Fruit fly (Drosophila melanogaster) whole organism, embryonic: Measurements from ENCODE around the gene Megf8.
A peak's percentile ranks its signal among the peaks of the same experiment; 100 is the strongest.

ENCODE experiments used
- Atf3 ChIP-seq: fragments of 200-800 bp; sonication (Bioruptor generic); optimal IDR thresholded peaks from 3 replicates; lab custom pipeline; 2016; ENCODE audit warnings: missing biosample characterization, missing genetic modification characterization
- B-H2 ChIP-seq: fragments of 200-800 bp; sonication (Bioruptor generic); optimal IDR thresholded peaks from 2 replicates; lab custom pipeline; 2018; ENCODE audit warnings: missing biosample characterization, mild to moderate bottlenecking, missing genetic modification characterization
- CG11504 ChIP-seq: fragments of 200-800 bp; sonication (Bioruptor generic); optimal IDR thresholded peaks from 3 replicates; lab custom pipeline; 2019; ENCODE audit warnings: missing biosample characterization, mild to moderate bottlenecking, missing genetic modification characterization, moderate library complexity
- CG11695 ChIP-seq: fragments of 200-800 bp; sonication (Bioruptor generic); IDR thresholded peaks from 3 replicates; pipeline ENCODE4 v1.3.6; 2022; ENCODE audit warnings: missing biosample characterization, missing genetic modification characterization
- CG12236 ChIP-seq: fragments of 200-800 bp; sonication (Bioruptor generic); optimal IDR thresholded peaks from 2 replicates; lab custom pipeline; 2016; ENCODE audit warnings: missing biosample characterization, missing genetic modification characterization
- CG14050 ChIP-seq: fragments of 200-800 bp; sonication (Bioruptor generic); IDR thresholded peaks from 3 replicates; pipeline ENCODE4 v1.3.6; 2022; ENCODE audit warnings: missing biosample characterization, missing genetic modification characterization
- CG15011 ChIP-seq: fragments of 200-800 bp; sonication (Bioruptor generic); optimal IDR thresholded peaks from 3 replicates; lab custom pipeline; 2018; ENCODE audit warnings: missing biosample characterization, mild to moderate bottlenecking, missing genetic modification characterization
- CG15073 ChIP-seq: fragments of 200-800 bp; sonication (Bioruptor generic); optimal IDR thresholded peaks from 2 replicates; lab custom pipeline; 2016; ENCODE audit warnings: missing biosample characterization, missing genetic modification characterization
- CG1529 ChIP-seq: fragments of 200-800 bp; sonication (Bioruptor generic); optimal IDR thresholded peaks from 3 replicates; lab custom pipeline; 2018; ENCODE audit warnings: missing biosample characterization, missing genetic modification characterization
- CG16813 ChIP-seq: fragments of 200-800 bp; sonication (Bioruptor generic); IDR thresholded peaks from 3 replicates; pipeline ENCODE4 v1.3.6; 2022; ENCODE audit warnings: missing biosample characterization, missing genetic modification characterization; ENCODE audit not compliant: partially characterized antibody
- CG17612 ChIP-seq: fragments of 200-800 bp; sonication (Bioruptor generic); IDR thresholded peaks from 2 replicates; pipeline ENCODE4 v1.3.6; 2022; ENCODE audit warnings: missing biosample characterization, missing genetic modification characterization
- CG17912 ChIP-seq: fragments of 200-800 bp; sonication (Bioruptor generic); optimal IDR thresholded peaks from 2 replicates; lab custom pipeline; 2018; ENCODE audit warnings: missing biosample characterization, mild to moderate bottlenecking, missing genetic modification characterization
- CG1792 ChIP-seq: fragments of 200-800 bp; sonication (Bioruptor generic); optimal IDR thresholded peaks from 2 replicates; lab custom pipeline; 2016; ENCODE audit warnings: missing biosample characterization, missing genetic modification characterization
- CG2120 ChIP-seq: fragments of 200-800 bp; sonication (Bioruptor generic); optimal IDR thresholded peaks from 3 replicates; lab custom pipeline; 2016; ENCODE audit warnings: missing biosample characterization, missing genetic modification characterization
- CG34376 ChIP-seq: fragments of 200-800 bp; sonication (Bioruptor generic); optimal IDR thresholded peaks from 2 replicates; lab custom pipeline; 2018; ENCODE audit warnings: missing biosample characterization, mild to moderate bottlenecking, missing genetic modification characterization
- CG6854 ChIP-seq: fragments of 200-800 bp; sonication (Bioruptor generic); optimal IDR thresholded peaks from 3 replicates; lab custom pipeline; 2017; ENCODE audit warnings: missing biosample characterization, mild to moderate bottlenecking, missing genetic modification characterization
- CG7357 ChIP-seq: fragments of 200-800 bp; sonication (Bioruptor generic); IDR thresholded peaks from 3 replicates; pipeline ENCODE4 v1.3.6; 2022; ENCODE audit warnings: missing biosample characterization, missing genetic modification characterization
- CG9609 ChIP-seq: fragments of 200-800 bp; sonication (Bioruptor generic); optimal IDR thresholded peaks from 3 replicates; lab custom pipeline; 2016; ENCODE audit warnings: missing biosample characterization, missing genetic modification characterization
- CoRest ChIP-seq: fragments of 200-800 bp; sonication (Bioruptor generic); optimal IDR thresholded peaks from 3 replicates; lab custom pipeline; 2018; ENCODE audit warnings: missing biosample characterization, mild to moderate bottlenecking, missing genetic modification characterization, moderate library complexity
- D19B ChIP-seq: fragments of 200-800 bp; sonication (Bioruptor generic); optimal IDR thresholded peaks from 2 replicates; lab custom pipeline; 2017; ENCODE audit warnings: missing biosample characterization, mild to moderate bottlenecking, missing genetic modification characterization
- E2f1 ChIP-seq: fragments of 200-800 bp; sonication (Bioruptor generic); IDR thresholded peaks from 2 replicates; pipeline ENCODE4 v1.3.6; 2022; ENCODE audit warnings: missing biosample characterization, missing genetic modification characterization
- Eip74EF ChIP-seq, 2 experiments: fragments of 200-800 bp in 1 of 2; fragments of >200 bp in 1 of 2; sonication (Bioruptor generic) in 1 of 2; optimal IDR thresholded peaks; 2 replicates each; lab custom pipeline; 2017 to 2019; ENCODE audit warnings: missing biosample characterization in 2 of 2, missing genetic modification characterization in 2 of 2, mild to moderate bottlenecking in 1 of 2, moderate library complexity in 1 of 2
- Ets97D ChIP-seq: fragments of 200-800 bp; sonication (Bioruptor generic); optimal IDR thresholded peaks from 3 replicates; lab custom pipeline; 2016; ENCODE audit warnings: missing biosample characterization, missing genetic modification characterization
- HLH54F ChIP-seq: fragments of 200-800 bp; sonication (Bioruptor generic); optimal IDR thresholded peaks from 3 replicates; lab custom pipeline; 2016; ENCODE audit warnings: missing biosample characterization, missing genetic modification characterization
- Hmr ChIP-seq: fragments of 200-800 bp; sonication (Bioruptor generic); optimal IDR thresholded peaks from 3 replicates; lab custom pipeline; 2017; ENCODE audit warnings: mild to moderate bottlenecking, missing biosample characterization, missing genetic modification reagents, missing genetic modification characterization
- Hr51 ChIP-seq, 2 experiments: fragments of 200-800 bp; sonication (Bioruptor generic); optimal IDR thresholded peaks; 2 replicates in 1 of 2; 3 replicates in 1 of 2; lab custom pipeline; 2016 to 2018; ENCODE audit warnings: missing biosample characterization in 2 of 2, missing genetic modification characterization in 2 of 2, mild to moderate bottlenecking in 1 of 2, moderate library complexity in 1 of 2
- Lhr ChIP-seq: fragments of 200-800 bp; sonication (Bioruptor generic); optimal IDR thresholded peaks from 3 replicates; lab custom pipeline; 2017; ENCODE audit warnings: mild to moderate bottlenecking, missing biosample characterization, missing genetic modification reagents, missing genetic modification characterization
- Oaz ChIP-seq: fragments of 200-800 bp; sonication (Bioruptor generic); IDR thresholded peaks from 2 replicates; pipeline ENCODE4 v1.3.6; 2022; ENCODE audit warnings: missing biosample characterization, missing genetic modification characterization
- Sry-δ ChIP-seq: fragments of 200-800 bp; sonication (Bioruptor generic); optimal IDR thresholded peaks from 2 replicates; lab custom pipeline; 2016; ENCODE audit warnings: missing biosample characterization, missing genetic modification characterization
- ato ChIP-seq: fragments of 200-800 bp; sonication (Bioruptor generic); IDR thresholded peaks from 2 replicates; pipeline ENCODE4 v1.3.6; 2022; ENCODE audit warnings: missing biosample characterization, missing genetic modification characterization; ENCODE audit not compliant: partially characterized antibody
- bcd ChIP-seq: fragments of 200-800 bp; sonication (Bioruptor generic); optimal IDR thresholded peaks from 2 replicates; lab custom pipeline; 2017; ENCODE audit warnings: missing biosample characterization, mild to moderate bottlenecking, missing genetic modification characterization
- btn ChIP-seq: fragments of 200-800 bp; sonication (Bioruptor generic); optimal IDR thresholded peaks from 2 replicates; lab custom pipeline; 2016; ENCODE audit warnings: missing biosample characterization, missing genetic modification characterization
- cato ChIP-seq: fragments of 200-800 bp; sonication (Bioruptor generic); optimal IDR thresholded peaks from 2 replicates; lab custom pipeline; 2016; ENCODE audit warnings: missing biosample characterization, missing genetic modification characterization, borderline replicate concordance
- chn ChIP-seq: fragments of 200-800 bp; sonication (Bioruptor generic); optimal IDR thresholded peaks from 2 replicates; lab custom pipeline; 2016; ENCODE audit warnings: missing biosample characterization, missing genetic modification characterization
- danr ChIP-seq: fragments of 200-800 bp; sonication (Bioruptor generic); IDR thresholded peaks from 2 replicates; pipeline ENCODE4 v1.3.6; 2022; ENCODE audit warnings: missing biosample characterization, missing genetic modification characterization
- dysf ChIP-seq: fragments of 200-800 bp; sonication (Bioruptor generic); IDR thresholded peaks from 3 replicates; pipeline ENCODE4 v1.3.6; 2022; ENCODE audit warnings: missing biosample characterization, missing genetic modification characterization
- grn ChIP-seq: fragments of 200-800 bp; sonication (Bioruptor generic); optimal IDR thresholded peaks from 3 replicates; lab custom pipeline; 2017; ENCODE audit warnings: missing biosample characterization, missing genetic modification characterization
- gsb ChIP-seq: fragments of 200-800 bp; sonication (Bioruptor generic); IDR thresholded peaks from 2 replicates; pipeline ENCODE4 v1.3.6; 2022; ENCODE audit warnings: missing biosample characterization, missing genetic modification characterization
- jigr1 ChIP-seq: fragments of 200-800 bp; sonication (Bioruptor generic); IDR thresholded peaks from 3 replicates; pipeline ENCODE4 v1.3.6; 2022; ENCODE audit warnings: missing biosample characterization, missing genetic modification characterization
- lab ChIP-seq: fragments of 200-800 bp; sonication (Bioruptor generic); optimal IDR thresholded peaks from 3 replicates; lab custom pipeline; 2017; ENCODE audit warnings: missing biosample characterization, missing genetic modification characterization, mild to moderate bottlenecking, moderate library complexity, missing genetic modification reagents
- nerfin-2 ChIP-seq: fragments of 200-800 bp; sonication (Bioruptor generic); IDR thresholded peaks from 2 replicates; pipeline ENCODE4 v1.3.6; 2022; ENCODE audit warnings: missing biosample characterization, missing genetic modification characterization; ENCODE audit not compliant: partially characterized antibody
- odd ChIP-seq: fragments of 200-800 bp; sonication (Bioruptor generic); optimal IDR thresholded peaks from 2 replicates; lab custom pipeline; 2017; ENCODE audit warnings: missing biosample characterization, mild to moderate bottlenecking, missing genetic modification characterization
- peb ChIP-seq: fragments of 200-800 bp; sonication (Bioruptor generic); IDR thresholded peaks from 2 replicates; pipeline ENCODE4 v1.3.6; 2022; ENCODE audit warnings: missing biosample characterization, missing genetic modification characterization
- pho ChIP-seq: fragments of 200-800 bp; sonication (Bioruptor generic); optimal IDR thresholded peaks from 2 replicates; lab custom pipeline; 2016; ENCODE audit warnings: missing biosample characterization, missing genetic modification characterization
- psq ChIP-seq: fragments of 200-800 bp; sonication (Bioruptor generic); optimal IDR thresholded peaks from 2 replicates; lab custom pipeline; 2017; ENCODE audit warnings: missing biosample characterization, missing genetic modification characterization
- run ChIP-seq: fragments of 200-800 bp; sonication (Bioruptor generic); optimal IDR thresholded peaks from 3 replicates; lab custom pipeline; 2018; ENCODE audit warnings: missing biosample characterization, mild to moderate bottlenecking, missing genetic modification characterization
- sens-2 ChIP-seq: fragments of 200-800 bp; sonication (Bioruptor generic); IDR thresholded peaks from 2 replicates; pipeline ENCODE4 v1.3.6; 2022; ENCODE audit warnings: missing biosample characterization, missing genetic modification characterization
- sob ChIP-seq: fragments of 200-800 bp; sonication (Bioruptor generic); IDR thresholded peaks from 2 replicates; pipeline ENCODE4 v1.3.6; 2022; ENCODE audit warnings: missing biosample characterization, missing genetic modification characterization
- vnd ChIP-seq: fragments of 200-800 bp; sonication (Bioruptor generic); IDR thresholded peaks from 3 replicates; pipeline ENCODE4 v1.3.6; 2022; ENCODE audit warnings: missing biosample characterization, missing genetic modification characterization; ENCODE audit not compliant: partially characterized antibody
- zf30C ChIP-seq: fragments of 200-800 bp; sonication (Bioruptor generic); optimal IDR thresholded peaks from 3 replicates; lab custom pipeline; 2018; ENCODE audit warnings: missing biosample characterization, mild to moderate bottlenecking, missing genetic modification characterization

Megf8 gene

dm6 chr2L:8042645-8043281 lies 508 bp upstream of the Megf8 start, which contains the start of gene RpL36A (continued):
- no peak for TF ChIP-seq grn
- no peak for TF ChIP-seq Oaz (GFP tag; lab: Robert Waterston, UW)
- no peak for TF ChIP-seq cato (GFP tag; lab: Kevin White, UChicago)
- no peak for TF ChIP-seq CG15011 (GFP tag; lab: Kevin White, UChicago)
- TF ChIP-seq CG9609 (GFP tag; lab: Kevin White, UChicago) = peak; percentile 44
- peak; percentile 31 for TF ChIP-seq HLH54F (GFP tag; lab: Kevin White, UChicago)
- TF ChIP-seq CG17912 (GFP tag; lab: Kevin White, UChicago) = peak; percentile 72
- peak; percentile 54 for TF ChIP-seq chn (GFP tag; lab: Kevin White, UChicago)
- TF ChIP-seq ato = peak; percentile 91
- TF ChIP-seq bcd (GFP tag; lab: Kevin White, UChicago) = peak; percentile 58
- no peak for TF ChIP-seq danr (GFP tag; lab: Robert Waterston, UW)
- no peak for TF ChIP-seq D19B (GFP tag; lab: Kevin White, UChicago)
- peak; percentile 98 for TF ChIP-seq Ets97D (GFP tag; lab: Kevin White, UChicago)
- TF ChIP-seq Eip74EF (GFP tag; optimal IDR thresholded peaks at IDR 0.05; lab: Kevin White, UChicago) = no peak
- TF ChIP-seq CoRest = peak; percentile 55
- 0 out of 3 replicates have a peak, but pooled peaks have one; percentile 42 for TF ChIP-seq CG7357 (GFP tag; lab: Robert Waterston, UW)
- TF ChIP-seq odd = no peak
- TF ChIP-seq CG16813 (GFP tag; lab: Robert Waterston, UW) = peak; percentile 93
- TF ChIP-seq CG12236 (GFP tag; lab: Kevin White, UChicago) = peak; percentile 48
- TF ChIP-seq Lhr = peak; percentile 16
- peak; percentile 77 for TF ChIP-seq lab (GFP tag; lab: Kevin White, UChicago)
- peak; percentile 75 for TF ChIP-seq CG6854
- peak; percentile 94 for TF ChIP-seq Sry-δ (GFP tag; lab: Kevin White, UChicago)
- TF ChIP-seq CG34376 = peak; percentile 85
- TF ChIP-seq CG15073 (GFP tag; lab: Kevin White, UChicago) = no peak
- no peak for TF ChIP-seq btn (GFP tag; lab: Kevin White, UChicago)
- no peak for TF ChIP-seq run (tag; lab: Kevin White, UChicago)
- TF ChIP-seq Hr51 (GFP tag; optimal IDR thresholded peaks at IDR 0.05; lab: Kevin White, UChicago) = peak; percentile 29 to 47
- TF ChIP-seq vnd (GFP tag; lab: Robert Waterston, UW) = peak; percentile 83
- peak; percentile 42 for TF ChIP-seq sens-2 (GFP tag; lab: Robert Waterston, UW)
- no peak for TF ChIP-seq psq (GFP tag; lab: Kevin White, UChicago)
- TF ChIP-seq zf30C (GFP tag; lab: Kevin White, UChicago) = no peak
- TF ChIP-seq jigr1 (GFP tag; lab: Robert Waterston, UW) = no peak
- TF ChIP-seq E2f1 = peak; percentile 13; the same call in 1 of the 2 replicates
- TF ChIP-seq peb = no peak
- peak; percentile 54 for TF ChIP-seq pho (GFP tag; lab: Kevin White, UChicago)
- TF ChIP-seq CG11695 (GFP tag; lab: Robert Waterston, UW) = no peak; the same call in 2 of the 3 replicates
- TF ChIP-seq dysf (GFP tag; lab: Robert Waterston, UW) = peak; percentile 64; the same call in 2 of the 3 replicates
- TF ChIP-seq CG1792 (GFP tag; lab: Kevin White, UChicago) = no peak
- TF ChIP-seq CG1529 (GFP tag; lab: Kevin White, UChicago) = peak; percentile 29
- TF ChIP-seq sob = peak; percentile 84
- peak; percentile 78 for TF ChIP-seq Hmr (GFP tag; lab: Kevin White, UChicago)
- no peak for TF ChIP-seq CG17612 (GFP tag; lab: Robert Waterston, UW)
- peak; percentile 69 for TF ChIP-seq nerfin-2 (GFP tag; lab: Robert Waterston, UW)
- TF ChIP-seq CG2120 (GFP tag; lab: Kevin White, UChicago) = peak; percentile 57
- TF ChIP-seq B-H2 (GFP tag; lab: Kevin White, UChicago) = peak; percentile 81
- TF ChIP-seq CG14050 (GFP tag; lab: Robert Waterston, UW) = peak; percentile 58; the same call in 2 of the 3 replicates
- TF ChIP-seq gsb (GFP tag; lab: Robert Waterston, UW) = no peak
- TF ChIP-seq CG11504 = no peak
- TF ChIP-seq Atf3 (GFP tag; lab: Kevin White, UChicago) = peak; percentile 28
